Fruit fly (Drosophila melanogaster): Measurements from ENCODE around the gene CG15219.

The CG15219 gene

DNA sequence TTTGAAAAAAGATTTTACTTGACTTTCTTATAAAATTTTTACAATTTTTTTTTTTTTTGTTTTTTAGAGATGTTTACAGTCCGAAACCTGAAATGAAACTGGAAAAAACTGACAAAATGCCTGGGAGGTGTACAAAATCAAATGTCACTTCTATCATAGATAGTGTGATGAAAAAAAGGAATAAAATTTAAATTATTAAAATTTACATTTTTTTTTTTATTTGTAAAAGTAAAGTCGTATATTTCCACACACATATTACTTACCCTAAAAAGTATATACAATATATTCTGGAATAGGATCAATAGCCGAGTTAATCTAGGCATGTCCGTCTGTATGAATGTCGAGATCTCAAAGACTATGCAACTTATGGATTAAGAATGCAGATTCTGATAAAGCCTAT, at the start of gene CG15219:
CG15219 (minus strand) TSS at position 101 of the 400 bp plus-strand sequence.
- TF ChIP-seq CG11762 (GFP tag; optimal IDR thresholded peaks at IDR 0.05; ENCODE audit: insufficient read depth) (no peak), Ets21C (GFP tag; optimal IDR thresholded peaks at IDR 0.05) (no peak), acj6 (GFP tag; optimal IDR thresholded peaks at IDR 0.05) (no peak), CG10669 (GFP tag; optimal IDR thresholded peaks at IDR 0.05) (no peak), CG6854 (GFP tag; optimal IDR thresholded peaks at IDR 0.05) (no peak), CG7368 (GFP tag; optimal IDR thresholded peaks at IDR 0.05) (no peak), CG34406 (GFP tag; optimal IDR thresholded peaks at IDR 0.05) (no peak), net (GFP tag; optimal IDR thresholded peaks at IDR 0.05) (no peak), Hr4 (GFP tag; optimal IDR thresholded peaks at IDR 0.05) (no peak), CG15336 (GFP tag; IDR thresholded peaks at IDR 0.05) (no peak), svp (GFP tag) (no peak), fkh (GFP tag; optimal IDR thresholded peaks at IDR 0.05) (no peak), CG4318 (GFP tag; optimal IDR thresholded peaks at IDR 0.05) (no peak), CG10631 (GFP tag; optimal IDR thresholded peaks at IDR 0.05) (no peak), eg (GFP tag; IDR thresholded peaks at IDR 0.05) (no peak), achi (GFP tag; optimal IDR thresholded peaks at IDR 0.05) (no peak), lz (GFP tag; optimal IDR thresholded peaks at IDR 0.05) (no peak)

DNA sequence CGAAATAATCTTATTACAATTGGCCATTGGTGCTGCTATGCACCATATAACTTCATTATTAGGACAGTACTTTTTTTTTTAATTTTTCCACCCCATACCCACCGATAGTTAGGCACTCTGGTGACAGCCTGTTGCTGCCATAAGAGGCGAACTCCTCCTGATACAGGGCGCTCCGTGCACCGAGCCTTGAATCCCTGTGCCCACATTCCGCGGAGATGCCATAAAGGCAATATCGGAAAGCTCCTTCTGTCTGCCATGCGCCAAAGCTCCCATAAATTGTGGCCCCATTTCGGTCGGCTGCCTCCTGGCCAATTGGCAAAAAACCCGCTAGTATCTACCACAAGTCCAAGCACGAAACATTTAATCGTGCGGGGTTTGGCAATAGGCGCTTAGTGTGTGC, 47.9 kb upstream of the CG15219 start:
- TF ChIP-seq fkh (GFP tag; optimal IDR thresholded peaks at IDR 0.05) (no peak), fd85E (GFP tag; optimal IDR thresholded peaks at IDR 0.05) (no peak), CG11762 (GFP tag; optimal IDR thresholded peaks at IDR 0.05; ENCODE audit: insufficient read depth) (no peak), esn (GFP tag; optimal IDR thresholded peaks at IDR 0.05) (no peak)

DNA sequence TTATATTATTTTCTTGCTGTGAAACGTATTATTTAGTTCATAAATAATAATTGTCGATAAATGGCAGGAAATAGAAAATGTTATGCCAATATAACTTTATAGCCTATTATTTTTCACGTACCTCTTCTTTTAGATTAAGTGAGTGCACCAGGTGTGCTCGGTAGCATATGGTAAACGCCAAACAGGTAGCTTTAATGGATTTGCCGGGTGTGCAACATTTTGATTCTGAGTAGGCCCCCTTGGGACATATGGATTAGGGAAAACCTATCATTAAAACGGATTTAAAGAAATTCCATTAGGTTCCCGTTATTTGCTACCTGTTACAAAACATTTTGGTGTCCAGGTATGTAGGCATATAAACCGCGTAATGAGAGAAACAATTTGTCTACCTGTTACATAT, 46.0 kb upstream of the CG15219 start, which contains the start of gene dunk:
dunk (plus strand) TSS at position 301 of the 400 bp plus-strand sequence.
- no peak for TF ChIP-seq CG10669 (GFP tag; optimal IDR thresholded peaks at IDR 0.05)
- no peak for TF ChIP-seq Ets96B (tag; optimal IDR thresholded peaks at IDR 0.05)

- TF ChIP-seq Hr39 (GFP tag; optimal IDR thresholded peaks at IDR 0.05) (no peak), CG15336 (GFP tag; IDR thresholded peaks at IDR 0.05) (0 out of 2 replicates have a peak, but pooled peaks have one; percentile 9), vri (GFP tag; optimal IDR thresholded peaks at IDR 0.05) (peak; percentile 82), Eip78C (GFP tag) (peak; percentile 56), fkh (GFP tag; optimal IDR thresholded peaks at IDR 0.05) (peak; percentile 36), achi (GFP tag; optimal IDR thresholded peaks at IDR 0.05) (no peak), lz (GFP tag; optimal IDR thresholded peaks at IDR 0.05) (no peak), CG11902 (GFP tag; optimal IDR thresholded peaks at IDR 0.05) (no peak), OdsH (GFP tag; optimal IDR thresholded peaks at IDR 0.05) (no peak), Blimp-1 (GFP tag; optimal IDR thresholded peaks at IDR 0.05) (peak; percentile 48), Sox14 (GFP tag; optimal IDR thresholded peaks at IDR 0.05) (peak; percentile 7)
Observed at dm6 chr2L:22148713-22149112, 43.4 kb upstream of the CG15219 start.

DNA sequence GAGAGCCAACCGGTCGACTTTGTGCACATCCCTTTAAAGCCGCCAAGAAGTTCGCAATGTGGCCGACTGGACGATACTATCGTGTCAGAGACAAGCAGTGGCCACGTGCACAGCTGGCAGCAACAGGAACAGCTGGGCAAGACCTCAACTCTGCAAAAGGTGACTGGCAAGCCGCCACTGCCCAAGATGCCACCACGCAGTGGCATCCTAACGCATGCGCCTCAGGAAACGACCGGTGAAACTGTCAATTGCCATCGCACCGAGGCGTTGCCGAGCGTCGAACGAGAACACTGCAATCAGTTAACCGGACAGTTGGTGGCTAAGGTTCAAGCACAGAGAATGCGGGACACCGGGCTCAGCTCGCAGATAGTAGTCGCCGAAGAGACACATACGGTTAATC, 40.9 kb upstream of the CG15219 start:
- TF ChIP-seq svp (GFP tag) (peak; percentile 74), Eip75B (GFP tag; optimal IDR thresholded peaks at IDR 0.05) (no peak)

DNA sequence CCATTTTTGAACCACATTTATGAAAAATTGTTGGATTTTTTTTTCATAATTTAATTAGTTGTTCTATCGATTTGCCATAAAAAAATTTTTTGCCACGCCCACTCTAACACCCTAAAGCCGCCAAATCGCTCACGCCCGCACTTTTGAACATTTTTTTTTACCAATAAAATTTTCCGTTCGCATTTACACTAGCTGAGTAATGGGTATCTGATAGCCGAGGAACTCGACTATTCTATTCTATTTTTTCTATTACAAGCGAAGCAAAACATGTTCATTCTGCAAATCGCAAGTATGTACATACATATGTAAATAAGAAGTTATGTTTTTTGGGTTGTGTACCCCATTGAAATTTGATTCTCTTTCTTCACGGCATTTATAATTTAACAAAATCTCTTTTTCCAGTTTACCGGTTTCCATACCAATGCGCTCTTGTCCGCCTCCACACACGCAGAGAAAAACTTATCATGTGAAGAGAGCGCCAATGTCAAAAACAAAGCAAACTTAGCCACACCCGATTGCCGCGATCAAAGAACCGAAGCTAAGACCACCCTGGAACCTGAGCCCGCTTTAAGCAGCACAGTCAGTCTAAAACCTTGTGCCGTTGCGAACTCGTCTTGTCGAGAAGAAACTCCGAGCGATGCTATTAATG, 40.1 kb upstream of the CG15219 start:
- TF ChIP-seq dsx (GFP tag; optimal IDR thresholded peaks at IDR 0.05; ENCODE audit: poor library complexity, severe bottlenecking), result peak; percentile 10
- TF ChIP-seq CG9139 (GFP tag; optimal IDR thresholded peaks at IDR 0.05), result peak; percentile 14
- TF ChIP-seq svp (GFP tag), result peak; percentile 60
- peak; percentile 2 for TF ChIP-seq Eip78C (GFP tag)
- TF ChIP-seq Sox14 (GFP tag; optimal IDR thresholded peaks at IDR 0.05), result peak; percentile 21
- TF ChIP-seq CG3919 (GFP tag; optimal IDR thresholded peaks at IDR 0.05), result no peak

Measured in whole organism, prepupa.